Fruit fly (Drosophila melanogaster): Measurements from ENCODE around the gene CG17193.

dm6 chr3R:20027841-20028240 is 28.1 kb downstream of the CG17193 start, which contains the start of the genes CG4424 and CG4854:
- TF ChIP-seq Mio (GFP tag; optimal IDR thresholded peaks at IDR 0.05) (no peak), ey (GFP tag; optimal IDR thresholded peaks at IDR 0.05) (no peak), OdsH (GFP tag; optimal IDR thresholded peaks at IDR 0.05) (no peak), sage (GFP tag; optimal IDR thresholded peaks at IDR 0.05) (no peak), pan (optimal IDR thresholded peaks at IDR 0.05) (no peak), br (GFP tag; optimal IDR thresholded peaks at IDR 0.05) (no peak), lola (GFP tag; optimal IDR thresholded peaks at IDR 0.05) (no peak), psq (GFP tag; optimal IDR thresholded peaks at IDR 0.05) (no peak), jim (GFP tag; optimal IDR thresholded peaks at IDR 0.05) (no peak), dmrt93B (GFP tag; optimal IDR thresholded peaks at IDR 0.05) (no peak), Myc (optimal IDR thresholded peaks at IDR 0.05) (no peak)

All from whole organism, wandering third instar larva.